Fruit fly (Drosophila melanogaster) whole organism, embryonic: Measurements from ENCODE around the gene CG42269.

Source experiments
- CG14710 ChIP-seq: fragments of 200-800 bp; sonication (Bioruptor generic); optimal IDR thresholded peaks from 3 replicates; lab custom pipeline; 2019; ENCODE audit warnings: missing biosample characterization, mild to moderate bottlenecking, missing genetic modification characterization, moderate library complexity
- CG5953 ChIP-seq: fragments of 200-800 bp; sonication (Bioruptor generic); IDR thresholded peaks from 2 replicates; pipeline ENCODE4 v1.3.6; 2022; ENCODE audit warnings: missing biosample characterization, missing genetic modification characterization
- CG6854 ChIP-seq: fragments of 200-800 bp; sonication (Bioruptor generic); optimal IDR thresholded peaks from 3 replicates; lab custom pipeline; 2017; ENCODE audit warnings: missing biosample characterization, mild to moderate bottlenecking, missing genetic modification characterization
- Hr39 ChIP-seq: fragments of >200 bp; optimal IDR thresholded peaks from 2 replicates; lab custom pipeline; 2017
- NFAT ChIP-seq: fragments of 200-800 bp; sonication (Bioruptor generic); IDR thresholded peaks from 2 replicates; pipeline ENCODE4 v1.3.6; 2022; ENCODE audit warnings: missing biosample characterization, missing genetic modification characterization
- chif ChIP-seq, 2 experiments: fragments of 200-800 bp; sonication (Bioruptor generic); optimal IDR thresholded peaks; 3 replicates each; lab custom pipeline; 2016; ENCODE audit warnings: missing biosample characterization in 2 of 2, missing genetic modification characterization in 2 of 2
- dmrt99B ChIP-seq: fragments of 200-800 bp; sonication (Bioruptor generic); optimal IDR thresholded peaks from 2 replicates; lab custom pipeline; 2018; ENCODE audit warnings: missing biosample characterization, mild to moderate bottlenecking, missing genetic modification characterization, moderate library complexity
- dpn ChIP-seq, 2 experiments: fragments of 200-800 bp; sonication (Bioruptor generic); optimal IDR thresholded peaks; 3 replicates each; lab custom pipeline; 2016; ENCODE audit warnings: missing biosample characterization in 2 of 2, missing genetic modification characterization in 2 of 2
- lmd ChIP-seq: fragments of 200-800 bp; sonication (Bioruptor generic); IDR thresholded peaks from 2 replicates; pipeline ENCODE4 v1.3.6; 2022; ENCODE audit warnings: missing biosample characterization, missing genetic modification characterization
- nerfin-1 ChIP-seq: fragments of 200-800 bp; sonication (Bioruptor generic); optimal IDR thresholded peaks from 3 replicates; lab custom pipeline; 2019; ENCODE audit warnings: missing biosample characterization, mild to moderate bottlenecking, missing genetic modification characterization, moderate library complexity
- p53 ChIP-seq: fragments of 200-800 bp; sonication (Bioruptor generic); optimal IDR thresholded peaks from 2 replicates; lab custom pipeline; 2016; ENCODE audit warnings: missing biosample characterization, missing genetic modification characterization
- pnt ChIP-seq: fragments of 200-800 bp; sonication (Bioruptor generic); optimal IDR thresholded peaks from 3 replicates; lab custom pipeline; 2016; ENCODE audit warnings: missing biosample characterization, missing genetic modification characterization

dm6 chr3L:6084446-6084845 lies 18.4 kb downstream of the CG42269 start:
- TF ChIP-seq CG5953 (GFP tag; lab: Robert Waterston, UW): no peak
- TF ChIP-seq dmrt99B (tag; lab: Kevin White, UChicago): no peak
- TF ChIP-seq NFAT (GFP tag; lab: Robert Waterston, UW): no peak
- TF ChIP-seq Hr39 (lab: Kevin White, UChicago): no peak
- no peak for TF ChIP-seq chif (GFP tag; optimal IDR thresholded peaks at IDR 0.05; lab: Kevin White, UChicago)
- TF ChIP-seq pnt (GFP tag; lab: Kevin White, UChicago): no peak
- no peak for TF ChIP-seq CG6854 (GFP tag; lab: Kevin White, UChicago)
- no peak for TF ChIP-seq CG14710 (tag; lab: Kevin White, UChicago)
- no peak for TF ChIP-seq dpn (GFP tag; optimal IDR thresholded peaks at IDR 0.05; lab: Kevin White, UChicago)
- TF ChIP-seq lmd: no peak
- TF ChIP-seq nerfin-1: no peak
- TF ChIP-seq p53 (GFP tag; lab: Kevin White, UChicago): no peak
